Worm (Caenorhabditis elegans): ENCODE measurements around the gene rps-22.

ce11 chrIII:1989940-1990339, 39.6 kb downstream of the rps-22 start:
- TF ChIP-seq med-1 (GFP tag; optimal IDR thresholded peaks at IDR 0.05; ENCODE audit: insufficient read depth) = no peak
- TF ChIP-seq tab-1 (GFP tag; IDR thresholded peaks at IDR 0.05) = no peak
- TF ChIP-seq ztf-23 (GFP tag; IDR thresholded peaks at IDR 0.05) = no peak
- TF ChIP-seq ref-1 (GFP tag; conservative IDR thresholded peaks at IDR 0.05) = no peak
